Fruit fly (Drosophila melanogaster) whole organism, prepupa: Measurements from ENCODE around the gene Sfxn1-3.

ENCODE experiments used
- CG11762 ChIP-seq: fragments of 200-800 bp; sonication (Bioruptor generic); optimal IDR thresholded peaks from 3 replicates; lab custom pipeline; 2016; ENCODE audit warnings: missing biosample characterization, missing genetic modification characterization; ENCODE audit not compliant: insufficient read depth
- CG31627 ChIP-seq: fragments of 200-800 bp; sonication (Bioruptor generic); optimal IDR thresholded peaks from 3 replicates; lab custom pipeline; 2016; ENCODE audit warnings: missing biosample characterization, missing genetic modification characterization
- CG4318 ChIP-seq: fragments of 200-800 bp; sonication (Bioruptor generic); optimal IDR thresholded peaks from 3 replicates; lab custom pipeline; 2017; ENCODE audit warnings: missing biosample characterization, mild to moderate bottlenecking, missing genetic modification characterization
- CG9139 ChIP-seq: fragments of 200-800 bp; sonication (Bioruptor generic); optimal IDR thresholded peaks from 3 replicates; lab custom pipeline; 2017; ENCODE audit warnings: missing biosample characterization, mild to moderate bottlenecking, missing genetic modification characterization
- Gug ChIP-seq: fragments of 200-800 bp; sonication (Bioruptor generic); IDR thresholded peaks from 2 replicates; pipeline ENCODE4 v1.3.6; 2022; ENCODE audit warnings: missing biosample characterization, missing genetic modification characterization
- Lpt ChIP-seq: fragments of 200-800 bp; sonication (Bioruptor generic); optimal IDR thresholded peaks from 3 replicates; lab custom pipeline; 2016; ENCODE audit warnings: missing biosample characterization, missing genetic modification characterization
- fkh ChIP-seq: fragments of 200-800 bp; sonication (Bioruptor generic); optimal IDR thresholded peaks from 3 replicates; lab custom pipeline; 2017; ENCODE audit warnings: missing biosample characterization, mild to moderate bottlenecking, missing genetic modification characterization, moderate library complexity

DNA sequence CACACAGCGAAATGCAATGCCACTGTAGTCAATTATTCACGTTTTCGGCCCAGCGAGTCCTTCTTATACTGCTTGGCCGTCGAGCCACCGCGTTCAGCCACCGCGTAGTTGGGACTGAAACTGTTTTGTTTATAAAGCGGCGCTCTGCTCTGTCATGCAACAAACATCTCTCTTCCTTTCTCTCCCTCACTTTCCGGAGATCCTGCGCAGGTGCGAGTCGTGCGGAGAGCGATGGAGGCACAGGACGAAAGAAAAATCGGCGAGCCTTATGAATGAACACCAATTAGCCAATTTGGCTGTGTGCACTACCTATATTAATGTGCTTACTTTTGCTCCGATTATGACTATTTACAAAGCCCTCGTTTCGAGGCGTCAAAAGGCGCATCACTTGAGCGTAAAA, 41.1 kb downstream of the Sfxn1-3 start, which contains the start of gene CG32944:
- TF ChIP-seq CG11762 (GFP tag; lab: Kevin White, UChicago) (no peak), CG31627 (no peak), CG4318 (no peak), Gug (GFP tag; lab: Robert Waterston, UW) (no peak), CG9139 (GFP tag; lab: Kevin White, UChicago) (no peak), Lpt (no peak), fkh (GFP tag; lab: Kevin White, UChicago) (no peak)
